Fruit fly (Drosophila melanogaster): ENCODE data around the gene pigeon.
A peak's percentile ranks its signal among the peaks of the same experiment; 100 is the strongest.

pigeon gene

dm6 chr2L:19138361-19139041 is 47.3 kb upstream of the pigeon start (continued):
- TF ChIP-seq unpg (GFP tag; optimal IDR thresholded peaks at IDR 0.05), result peak; percentile 23
- peak; percentile 62 for TF ChIP-seq CG7556 (GFP tag; optimal IDR thresholded peaks at IDR 0.05)
- TF ChIP-seq Dp (GFP tag; optimal IDR thresholded peaks at IDR 0.05), result no peak
- no peak for TF ChIP-seq chn (GFP tag; optimal IDR thresholded peaks at IDR 0.05)
- no peak for TF ChIP-seq CHES-1-like (GFP tag; optimal IDR thresholded peaks at IDR 0.05)
- no peak for TF ChIP-seq CG12769 (tag; optimal IDR thresholded peaks at IDR 0.05)
- TF ChIP-seq CG12391 (tag; optimal IDR thresholded peaks at IDR 0.05), result peak; percentile 20
- TF ChIP-seq kay (GFP tag; optimal IDR thresholded peaks at IDR 0.05), result no peak
- TF ChIP-seq CG12744 (GFP tag; optimal IDR thresholded peaks at IDR 0.05), result no peak
- TF ChIP-seq Fer1 (GFP tag; optimal IDR thresholded peaks at IDR 0.05), result peak; percentile 32
- peak; percentile 13 for TF ChIP-seq Sox100B (GFP tag; optimal IDR thresholded peaks at IDR 0.05)
- TF ChIP-seq CG12942 (GFP tag; optimal IDR thresholded peaks at IDR 0.05), result no peak
- no peak for TF ChIP-seq CG32532 (GFP tag; IDR thresholded peaks at IDR 0.05)
- no peak for TF ChIP-seq CG11398 (GFP tag; optimal IDR thresholded peaks at IDR 0.05)
- no peak for TF ChIP-seq CG13123 (GFP tag; optimal IDR thresholded peaks at IDR 0.05)
- TF ChIP-seq CG8089 (GFP tag; optimal IDR thresholded peaks at IDR 0.05), result no peak
- TF ChIP-seq fd96Cb (tag; optimal IDR thresholded peaks at IDR 0.05), result peak; percentile 50
- TF ChIP-seq Hr3 (GFP tag; optimal IDR thresholded peaks at IDR 0.05), result no peak
- TF ChIP-seq CG8944 (GFP tag; optimal IDR thresholded peaks at IDR 0.05), result no peak
- TF ChIP-seq CG2129 (GFP tag; IDR thresholded peaks at IDR 0.05; ENCODE audit: partially characterized antibody), result no peak
- TF ChIP-seq twi (tag; optimal IDR thresholded peaks at IDR 0.05), result no peak
- TF ChIP-seq HLHmδ (GFP tag; optimal IDR thresholded peaks at IDR 0.05), result no peak
- TF ChIP-seq Med (GFP tag), result peak; percentile 60
- TF ChIP-seq Atf-2 (GFP tag; optimal IDR thresholded peaks at IDR 0.05), result no peak
- TF ChIP-seq CG14860 (GFP tag; IDR thresholded peaks at IDR 0.05; ENCODE audit: partially characterized antibody), result no peak
- no peak for TF ChIP-seq CG4282 (GFP tag; optimal IDR thresholded peaks at IDR 0.05)
- TF ChIP-seq CG12219 (GFP tag; optimal IDR thresholded peaks at IDR 0.05), result no peak
- no peak for TF ChIP-seq shn (GFP tag; optimal IDR thresholded peaks at IDR 0.05)
- TF ChIP-seq CG11456 (GFP tag; IDR thresholded peaks at IDR 0.05), result no peak
- no peak for TF ChIP-seq CG12236 (GFP tag; optimal IDR thresholded peaks at IDR 0.05)
- TF ChIP-seq so (GFP tag; IDR thresholded peaks at IDR 0.05), result 0 out of 3 replicates have a peak, but pooled peaks have one; percentile 27
- no peak for TF ChIP-seq zfh1 (GFP tag; IDR thresholded peaks at IDR 0.05)
- TF ChIP-seq otp (GFP tag; IDR thresholded peaks at IDR 0.05), result no peak
- peak; percentile 19 for TF ChIP-seq Vsx1 (GFP tag; optimal IDR thresholded peaks at IDR 0.05)
- no peak for TF ChIP-seq da (GFP tag; optimal IDR thresholded peaks at IDR 0.05)
- TF ChIP-seq Opbp (GFP tag; IDR thresholded peaks at IDR 0.05; ENCODE audit: partially characterized antibody), result no peak
- TF ChIP-seq Neu2 (GFP tag; optimal IDR thresholded peaks at IDR 0.05; ENCODE audit: borderline replicate concordance), result no peak
- no peak for TF ChIP-seq CG1792 (GFP tag; optimal IDR thresholded peaks at IDR 0.05)
- no peak for TF ChIP-seq cwo (GFP tag; optimal IDR thresholded peaks at IDR 0.05)
- TF ChIP-seq CG4360 (GFP tag; IDR thresholded peaks at IDR 0.05), result no peak
- no peak for TF ChIP-seq CG5953 (GFP tag; IDR thresholded peaks at IDR 0.05)
- TF ChIP-seq eve (GFP tag; optimal IDR thresholded peaks at IDR 0.05), result no peak
- no peak for TF ChIP-seq ato (GFP tag; IDR thresholded peaks at IDR 0.05; ENCODE audit: partially characterized antibody)
- no peak for TF ChIP-seq aop (GFP tag; IDR thresholded peaks at IDR 0.05)
- no peak for TF ChIP-seq kah (GFP tag; optimal IDR thresholded peaks at IDR 0.05)
- TF ChIP-seq CG6175 (GFP tag; IDR thresholded peaks at IDR 0.05), result no peak
- no peak for TF ChIP-seq trh (GFP tag; optimal IDR thresholded peaks at IDR 0.05)
- TF ChIP-seq dati (GFP tag; IDR thresholded peaks at IDR 0.05), result no peak
- TF ChIP-seq CG31365 (tag; optimal IDR thresholded peaks at IDR 0.05), result no peak
- TF ChIP-seq HLH3B (GFP tag; IDR thresholded peaks at IDR 0.05), result no peak
- no peak for TF ChIP-seq Gug (GFP tag; IDR thresholded peaks at IDR 0.05)
